Fruit fly (Drosophila melanogaster): Measurements from ENCODE around the gene CG46435.

Gene CG46435

DNA sequence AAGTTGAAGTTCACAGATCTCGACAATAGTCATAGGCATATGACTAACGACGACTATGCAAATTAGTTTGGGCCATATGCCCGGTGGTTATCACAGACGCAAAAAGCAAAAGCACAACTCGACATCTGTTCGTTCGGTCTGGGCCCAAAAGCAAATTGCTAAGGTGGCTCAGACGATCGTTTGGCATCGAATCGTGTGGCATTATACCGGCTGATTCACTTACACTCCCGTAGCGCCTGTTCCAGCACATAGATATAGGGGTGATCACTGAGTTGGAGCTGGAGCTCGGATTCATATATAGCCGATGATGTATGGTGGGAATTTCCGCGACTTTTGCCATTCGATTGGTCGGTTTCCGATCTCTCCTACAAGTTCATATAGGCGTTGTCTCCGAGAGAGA lies 21.2 kb downstream of the CG46435 start (continued):
- TF ChIP-seq CG32772 (GFP tag; IDR thresholded peaks at IDR 0.05) (no peak), Nf-YB (GFP tag; optimal IDR thresholded peaks at IDR 0.05) (peak; percentile 11), sim (GFP tag; IDR thresholded peaks at IDR 0.05) (no peak), ap (GFP tag; IDR thresholded peaks at IDR 0.05) (no peak), pho (GFP tag; optimal IDR thresholded peaks at IDR 0.05) (no peak)

- peak; percentile 69 for TF ChIP-seq CTCF (GFP tag; optimal IDR thresholded peaks at IDR 0.05)
- no peak for TF ChIP-seq sc (optimal IDR thresholded peaks at IDR 0.05)
- no peak for TF ChIP-seq sc (GFP tag; optimal IDR thresholded peaks at IDR 0.05)
- TF ChIP-seq CG1529 (GFP tag; optimal IDR thresholded peaks at IDR 0.05), result no peak
- TF ChIP-seq Deaf1 (tag; optimal IDR thresholded peaks at IDR 0.05), result no peak
- no peak for TF ChIP-seq Fer1 (GFP tag; optimal IDR thresholded peaks at IDR 0.05)
- TF ChIP-seq Camta (GFP tag; optimal IDR thresholded peaks at IDR 0.05), result no peak
- TF ChIP-seq Ptx1 (GFP tag; IDR thresholded peaks at IDR 0.05), result no peak
- no peak for TF ChIP-seq CG15011 (GFP tag; optimal IDR thresholded peaks at IDR 0.05)
- TF ChIP-seq Opbp (GFP tag; IDR thresholded peaks at IDR 0.05; ENCODE audit: partially characterized antibody), result no peak
- TF ChIP-seq amos (GFP tag; IDR thresholded peaks at IDR 0.05; ENCODE audit: partially characterized antibody), result peak; percentile 60; the same call in 1 of the 2 replicates
- no peak for TF ChIP-seq Oli (tag; optimal IDR thresholded peaks at IDR 0.05)
- no peak for TF ChIP-seq dmrt11E (tag; optimal IDR thresholded peaks at IDR 0.05)
- no peak for TF ChIP-seq pfk (GFP tag; optimal IDR thresholded peaks at IDR 0.05)
- TF ChIP-seq CG10979 (tag; optimal IDR thresholded peaks at IDR 0.05), result no peak
- no peak for TF ChIP-seq kay (GFP tag; optimal IDR thresholded peaks at IDR 0.05)
- TF ChIP-seq HLHmδ (GFP tag; optimal IDR thresholded peaks at IDR 0.05), result no peak
- TF ChIP-seq ATbp (GFP tag; optimal IDR thresholded peaks at IDR 0.05), result no peak
- peak; percentile 55 for TF ChIP-seq knrl (GFP tag; IDR thresholded peaks at IDR 0.05; ENCODE audit: partially characterized antibody)
- no peak for TF ChIP-seq CG4617 (GFP tag; optimal IDR thresholded peaks at IDR 0.05; ENCODE audit: borderline replicate concordance)
- TF ChIP-seq CG1233 (GFP tag; optimal IDR thresholded peaks at IDR 0.05), result no peak
- no peak for TF ChIP-seq CG15601 (tag; optimal IDR thresholded peaks at IDR 0.05)
- TF ChIP-seq MESR4 (GFP tag; optimal IDR thresholded peaks at IDR 0.05), result no peak
- no peak for TF ChIP-seq gce (GFP tag; IDR thresholded peaks at IDR 0.05)
- TF ChIP-seq CG1603 (tag; optimal IDR thresholded peaks at IDR 0.05), result peak; percentile 9
- TF ChIP-seq CG10654 (GFP tag; optimal IDR thresholded peaks at IDR 0.05), result no peak
- TF ChIP-seq CG17612 (GFP tag; IDR thresholded peaks at IDR 0.05), result no peak
- no peak for TF ChIP-seq eve (GFP tag; optimal IDR thresholded peaks at IDR 0.05)
- TF ChIP-seq CG1792 (GFP tag; optimal IDR thresholded peaks at IDR 0.05), result no peak
- TF ChIP-seq Rx (GFP tag; IDR thresholded peaks at IDR 0.05), result no peak
- TF ChIP-seq CG15514 (GFP tag; optimal IDR thresholded peaks at IDR 0.05), result no peak
- no peak for TF ChIP-seq sqz (GFP tag; optimal IDR thresholded peaks at IDR 0.05)
- no peak for TF ChIP-seq CG30020 (tag; optimal IDR thresholded peaks at IDR 0.05)
- no peak for TF ChIP-seq ac (GFP tag; optimal IDR thresholded peaks at IDR 0.05)
- no peak for TF ChIP-seq phol (tag; optimal IDR thresholded peaks at IDR 0.05)
- TF ChIP-seq pum (GFP tag; optimal IDR thresholded peaks at IDR 0.05), result no peak
- no peak for TF ChIP-seq emc (GFP tag; optimal IDR thresholded peaks at IDR 0.05)
- TF ChIP-seq pita (GFP tag; optimal IDR thresholded peaks at IDR 0.05), result no peak
- 0 out of 2 replicates have a peak, but pooled peaks have one; percentile 12 for TF ChIP-seq CG42726 (GFP tag; IDR thresholded peaks at IDR 0.05; ENCODE audit: partially characterized antibody)
- TF ChIP-seq Bgb (GFP tag; IDR thresholded peaks at IDR 0.05; ENCODE audit: partially characterized antibody), result peak; percentile 54
- TF ChIP-seq CG2199 (GFP tag; IDR thresholded peaks at IDR 0.05), result peak; percentile 68; the same call in 1 of the 3 replicates
- TF ChIP-seq klu (GFP tag; IDR thresholded peaks at IDR 0.05), result no peak
- TF ChIP-seq gcm2 (GFP tag; optimal IDR thresholded peaks at IDR 0.05), result no peak
- TF ChIP-seq NK7.1 (GFP tag; optimal IDR thresholded peaks at IDR 0.05), result no peak
- no peak for TF ChIP-seq fd64A (GFP tag; optimal IDR thresholded peaks at IDR 0.05)
Measured at dm6 chr3L:19568999-19569398, 24.1 kb downstream of the CG46435 start.

All from whole organism, embryonic.